Worm (Caenorhabditis elegans): ENCODE results near the gene Y32B12B.4.

Y32B12B.4 gene

ce11 chrV:16589488-16589887 is 36.4 kb downstream of the Y32B12B.4 start:
- no peak for TF ChIP-seq tbx-11 (GFP tag; IDR thresholded peaks at IDR 0.05)
- TF ChIP-seq pes-1 (GFP tag; IDR thresholded peaks at IDR 0.05): no peak
- no peak for TF ChIP-seq B0310.2 (tag; optimal IDR thresholded peaks at IDR 0.05)
- TF ChIP-seq ama-1 (optimal IDR thresholded peaks at IDR 0.05): no peak
- TF ChIP-seq scrt-1 (GFP tag; IDR thresholded peaks at IDR 0.05): no peak
- TF ChIP-seq ets-7 (tag; optimal IDR thresholded peaks at IDR 0.05): no peak
- no peak for TF ChIP-seq aly-1 (tag; optimal IDR thresholded peaks at IDR 0.05)
- no peak for TF ChIP-seq ceh-36 (tag; optimal IDR thresholded peaks at IDR 0.05)
- TF ChIP-seq F13C5.2 (tag; optimal IDR thresholded peaks at IDR 0.05): no peak
- TF ChIP-seq tra-4 (tag; optimal IDR thresholded peaks at IDR 0.05): no peak
- TF ChIP-seq sea-1 (GFP tag; conservative IDR thresholded peaks at IDR 0.05): no peak
- TF ChIP-seq flt-1 (GFP tag; IDR thresholded peaks at IDR 0.05): no peak
- no peak for TF ChIP-seq tbx-37 (GFP tag; conservative IDR thresholded peaks at IDR 0.05)
- no peak for TF ChIP-seq hmbx-1 (tag; optimal IDR thresholded peaks at IDR 0.05)

ce11 chrV:16591992-16592798 is 39.1 kb downstream of the Y32B12B.4 start, which contains the start of gene srh-269:
TSS of gene srh-269 (minus strand) at chrV:16592042.
- TF ChIP-seq ama-1 (optimal IDR thresholded peaks at IDR 0.05): no peak
- peak; percentile 67 for TF ChIP-seq hmg-4 (GFP tag; optimal IDR thresholded peaks at IDR 0.05)
- TF ChIP-seq tbx-11 (GFP tag; IDR thresholded peaks at IDR 0.05): peak; percentile 65
- TF ChIP-seq tbx-37 (GFP tag; conservative IDR thresholded peaks at IDR 0.05): 0 out of 2 replicates have a peak, but pooled peaks have one; percentile 43
- TF ChIP-seq ets-7 (tag; optimal IDR thresholded peaks at IDR 0.05): peak; percentile 45
- TF ChIP-seq sea-1 (GFP tag; conservative IDR thresholded peaks at IDR 0.05): peak; percentile 59; the same call in 1 of the 2 replicates
- peak; percentile 79 for TF ChIP-seq scrt-1 (GFP tag; IDR thresholded peaks at IDR 0.05)
- peak; percentile 76 for TF ChIP-seq flt-1 (GFP tag; IDR thresholded peaks at IDR 0.05)
- peak; percentile 31 for TF ChIP-seq hnd-1 (tag; optimal IDR thresholded peaks at IDR 0.05)
- peak; percentile 41 for TF ChIP-seq tra-4 (tag; optimal IDR thresholded peaks at IDR 0.05)
- TF ChIP-seq B0310.2 (tag; optimal IDR thresholded peaks at IDR 0.05): peak; percentile 56
- TF ChIP-seq ceh-36 (tag; optimal IDR thresholded peaks at IDR 0.05): peak; percentile 38
- TF ChIP-seq hmbx-1 (tag; optimal IDR thresholded peaks at IDR 0.05): peak; percentile 8
- TF ChIP-seq F13C5.2 (tag; optimal IDR thresholded peaks at IDR 0.05): peak; percentile 71
- peak; percentile 80 for TF ChIP-seq pes-1 (GFP tag; IDR thresholded peaks at IDR 0.05)
- TF ChIP-seq aly-1 (tag; optimal IDR thresholded peaks at IDR 0.05): peak; percentile 61
- peak; percentile 11 for TF ChIP-seq ceh-13 (GFP tag; optimal IDR thresholded peaks at IDR 0.05)

DNA sequence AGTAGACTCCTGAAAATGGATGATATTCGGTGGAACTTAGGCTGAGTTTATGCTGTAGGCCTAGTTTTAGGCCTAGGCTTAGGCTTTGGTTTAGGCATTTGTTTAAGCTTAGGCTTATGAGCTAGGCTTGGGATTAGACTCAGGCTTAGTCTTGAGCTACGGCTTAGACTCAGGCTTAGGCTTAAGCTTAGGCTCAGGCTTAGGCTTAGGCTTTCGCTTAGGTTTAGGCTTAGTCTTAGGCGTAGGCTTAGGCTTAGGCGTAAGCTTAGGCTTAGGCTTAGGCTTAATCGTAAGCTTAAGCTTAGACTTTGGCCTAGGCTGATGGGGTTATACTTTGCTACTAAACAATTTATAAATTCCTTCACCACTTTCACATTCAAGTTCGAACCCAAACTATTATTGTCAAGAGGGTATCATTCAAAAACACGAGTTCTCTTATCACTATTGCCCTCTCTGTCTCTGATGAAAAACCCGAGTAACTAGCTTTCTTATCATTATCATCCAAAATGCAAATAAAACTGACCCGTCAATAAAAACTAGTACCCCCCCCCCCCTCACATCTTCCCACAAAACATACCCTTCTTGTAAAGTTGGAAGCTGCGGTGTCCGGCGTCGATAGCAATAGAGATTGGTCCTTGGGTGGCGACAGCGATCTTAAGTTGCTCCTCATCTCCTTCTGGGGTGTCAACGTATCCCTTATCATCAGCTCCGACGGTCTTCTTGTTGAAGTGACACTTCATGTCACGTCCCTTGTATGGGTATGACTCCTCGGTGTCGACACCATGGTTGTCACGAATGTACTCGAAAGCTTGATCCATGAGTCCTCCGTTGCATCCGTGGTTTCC is 40.0 kb downstream of the Y32B12B.4 start:
- TF ChIP-seq F13C5.2 (tag; optimal IDR thresholded peaks at IDR 0.05): no peak
- peak; percentile 88 for TF ChIP-seq ceh-36 (tag; optimal IDR thresholded peaks at IDR 0.05)

DNA sequence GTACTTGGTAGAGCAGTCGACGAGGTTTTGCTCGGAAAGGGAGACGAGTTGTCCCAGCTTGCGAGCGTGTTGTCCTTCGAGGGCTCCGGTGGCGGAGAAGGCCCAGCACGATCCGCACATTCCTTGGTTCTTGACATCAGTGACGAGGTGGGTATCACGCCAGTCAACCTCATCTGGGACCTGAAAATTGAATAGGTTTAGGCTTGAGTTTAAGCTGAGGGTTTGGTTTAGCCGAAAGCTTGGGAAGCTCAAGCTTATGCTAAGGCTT is 40.6 kb downstream of the Y32B12B.4 start:
- TF ChIP-seq tbx-37 (GFP tag; conservative IDR thresholded peaks at IDR 0.05): no peak
- no peak for TF ChIP-seq ceh-36 (tag; optimal IDR thresholded peaks at IDR 0.05)
- no peak for TF ChIP-seq sea-1 (GFP tag; conservative IDR thresholded peaks at IDR 0.05)
- no peak for TF ChIP-seq hmbx-1 (tag; optimal IDR thresholded peaks at IDR 0.05)
- no peak for TF ChIP-seq ets-7 (tag; optimal IDR thresholded peaks at IDR 0.05)
- no peak for TF ChIP-seq aly-1 (tag; optimal IDR thresholded peaks at IDR 0.05)
- no peak for TF ChIP-seq ceh-13 (GFP tag; optimal IDR thresholded peaks at IDR 0.05)
- TF ChIP-seq hnd-1 (tag; optimal IDR thresholded peaks at IDR 0.05): no peak
- no peak for TF ChIP-seq tbx-11 (GFP tag; IDR thresholded peaks at IDR 0.05)
- TF ChIP-seq tra-4 (tag; optimal IDR thresholded peaks at IDR 0.05): no peak
- no peak for TF ChIP-seq hmg-4 (GFP tag; optimal IDR thresholded peaks at IDR 0.05)
- TF ChIP-seq scrt-1 (GFP tag; IDR thresholded peaks at IDR 0.05): no peak

DNA sequence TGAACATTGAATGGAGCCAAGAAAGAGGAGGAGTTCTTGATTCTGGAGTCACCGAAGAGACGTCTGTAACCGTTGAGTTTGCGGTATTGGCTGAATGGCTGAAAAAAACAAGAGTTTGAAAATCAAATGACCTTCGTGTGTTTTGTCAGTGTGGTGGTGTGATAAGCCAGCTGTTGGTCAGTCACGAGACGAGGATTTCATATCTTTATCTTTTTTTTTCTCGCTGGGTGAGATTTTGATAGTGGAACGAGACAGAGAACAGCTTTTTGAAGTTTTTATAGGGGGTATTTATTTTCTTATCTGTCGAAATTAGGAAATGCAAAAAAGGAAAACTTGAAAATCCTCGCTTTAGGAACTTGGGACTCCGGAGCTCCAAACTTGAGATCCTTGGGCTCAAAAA is 41.4 kb downstream of the Y32B12B.4 start:
- TF ChIP-seq tbx-37 (GFP tag; conservative IDR thresholded peaks at IDR 0.05): no peak
- TF ChIP-seq scrt-1 (GFP tag; IDR thresholded peaks at IDR 0.05): no peak

DNA sequence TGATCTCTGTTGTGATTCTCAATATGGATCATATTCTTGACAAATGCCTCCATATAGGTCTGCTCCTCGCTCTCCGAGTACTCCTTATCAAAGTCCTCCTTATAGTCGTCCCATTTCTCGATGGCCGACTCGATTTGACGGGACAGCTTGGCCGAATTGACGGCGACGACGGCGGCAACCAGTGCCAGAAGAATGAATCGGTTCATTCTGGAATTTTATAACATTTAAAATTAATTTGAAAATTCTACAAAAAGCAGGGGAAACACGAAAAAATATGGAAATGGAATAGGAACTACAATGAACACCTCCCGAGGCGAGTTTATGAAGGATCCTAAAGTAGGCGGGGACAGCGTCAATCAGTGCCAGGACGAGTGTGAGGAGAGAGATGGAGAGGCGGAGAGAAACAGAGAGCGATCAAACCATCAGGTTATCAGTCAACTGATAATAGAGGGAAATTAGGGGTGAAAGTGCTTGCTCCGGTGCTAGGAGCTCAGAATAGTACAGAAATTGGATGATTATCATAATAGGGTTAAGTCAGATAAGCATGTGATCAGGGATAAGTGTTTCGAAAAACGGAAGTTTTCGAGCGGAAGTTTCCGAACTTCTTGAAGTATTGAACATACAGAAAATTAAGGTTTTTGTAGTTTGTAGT is 42.1 kb downstream of the Y32B12B.4 start, which contains the start of gene cpl-1:
Gene cpl-1 (minus strand): TSS at position 207 of the 652 bp plus-strand sequence.
- TF ChIP-seq pes-1 (GFP tag; IDR thresholded peaks at IDR 0.05) (no peak), ama-1 (optimal IDR thresholded peaks at IDR 0.05) (no peak), F13C5.2 (tag; optimal IDR thresholded peaks at IDR 0.05) (no peak), hnd-1 (tag; optimal IDR thresholded peaks at IDR 0.05) (no peak), tbx-37 (GFP tag; conservative IDR thresholded peaks at IDR 0.05) (no peak), B0310.2 (tag; optimal IDR thresholded peaks at IDR 0.05) (no peak), hmg-4 (GFP tag; optimal IDR thresholded peaks at IDR 0.05) (no peak), sea-1 (GFP tag; conservative IDR thresholded peaks at IDR 0.05) (no peak), ceh-13 (GFP tag; optimal IDR thresholded peaks at IDR 0.05) (no peak), scrt-1 (GFP tag; IDR thresholded peaks at IDR 0.05) (no peak)

DNA sequence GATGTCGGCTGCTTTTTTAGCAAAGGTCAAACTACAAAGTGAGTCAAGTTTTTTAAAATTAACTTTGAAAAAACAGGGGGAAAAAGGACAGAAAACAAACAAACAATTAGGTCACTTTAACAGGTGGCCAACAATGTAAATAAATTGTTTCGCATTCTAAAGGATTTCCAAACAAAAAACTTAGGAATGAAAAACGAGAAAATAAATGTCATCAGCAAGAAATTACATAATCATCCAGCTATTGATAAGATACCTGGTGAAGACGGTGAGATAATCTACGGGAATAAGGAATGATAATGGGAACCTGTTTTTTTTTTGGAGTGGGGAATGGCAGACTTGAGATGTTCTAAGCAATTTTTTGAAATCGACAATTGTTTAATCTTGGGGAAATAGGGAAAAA is 43.0 kb downstream of the Y32B12B.4 start:
- TF ChIP-seq F13C5.2 (tag; optimal IDR thresholded peaks at IDR 0.05): no peak
- TF ChIP-seq tbx-11 (GFP tag; IDR thresholded peaks at IDR 0.05): no peak
- no peak for TF ChIP-seq pes-1 (GFP tag; IDR thresholded peaks at IDR 0.05)
- TF ChIP-seq scrt-1 (GFP tag; IDR thresholded peaks at IDR 0.05): no peak
- TF ChIP-seq ets-7 (tag; optimal IDR thresholded peaks at IDR 0.05): no peak
- no peak for TF ChIP-seq flt-1 (GFP tag; IDR thresholded peaks at IDR 0.05)

All from whole organism, early embryonic.